Fruit fly (Drosophila melanogaster) whole organism, embryonic: ENCODE data around the gene Rpt6.
A peak's percentile ranks its signal among the peaks of the same experiment; 100 is the strongest.

Experiments
- Atf6 ChIP-seq: fragments of 200-800 bp; sonication (Bioruptor generic); IDR thresholded peaks from 2 replicates; pipeline ENCODE4 v1.3.6; 2022; ENCODE audit warnings: missing biosample characterization, missing genetic modification characterization
- CG10267 ChIP-seq: fragments of 200-800 bp; sonication (Bioruptor generic); optimal IDR thresholded peaks from 2 replicates; lab custom pipeline; 2018; ENCODE audit warnings: missing biosample characterization, mild to moderate bottlenecking, missing genetic modification characterization, moderate library complexity
- CG12219 ChIP-seq: fragments of 200-800 bp; sonication (Bioruptor generic); optimal IDR thresholded peaks from 3 replicates; lab custom pipeline; 2018; ENCODE audit warnings: missing biosample characterization, mild to moderate bottlenecking, missing genetic modification characterization
- CG12659 ChIP-seq: fragments of 200-800 bp; sonication (Bioruptor generic); optimal IDR thresholded peaks from 3 replicates; lab custom pipeline; 2017; ENCODE audit warnings: mild to moderate bottlenecking, missing biosample characterization, missing genetic modification reagents, missing genetic modification characterization
- CG12942 ChIP-seq: fragments of 200-800 bp; sonication (Bioruptor generic); optimal IDR thresholded peaks from 3 replicates; lab custom pipeline; 2016; ENCODE audit warnings: missing biosample characterization, missing genetic modification characterization
- CG13296 ChIP-seq: fragments of 200-800 bp; sonication (Bioruptor generic); optimal IDR thresholded peaks from 3 replicates; lab custom pipeline; 2018; ENCODE audit warnings: missing biosample characterization, mild to moderate bottlenecking, missing genetic modification characterization
- CG1792 ChIP-seq: fragments of 200-800 bp; sonication (Bioruptor generic); optimal IDR thresholded peaks from 2 replicates; lab custom pipeline; 2016; ENCODE audit warnings: missing biosample characterization, missing genetic modification characterization
- CG2120 ChIP-seq: fragments of 200-800 bp; sonication (Bioruptor generic); optimal IDR thresholded peaks from 3 replicates; lab custom pipeline; 2016; ENCODE audit warnings: missing biosample characterization, missing genetic modification characterization
- CG2712 ChIP-seq: fragments of 200-800 bp; optimal IDR thresholded peaks from 3 replicates; lab custom pipeline; 2019; ENCODE audit warnings: missing biosample characterization, mild to moderate bottlenecking, missing genetic modification characterization, moderate library complexity
- CG30431 ChIP-seq: fragments of 200-800 bp; sonication (Bioruptor generic); optimal IDR thresholded peaks from 2 replicates; lab custom pipeline; 2017; ENCODE audit warnings: missing biosample characterization, missing genetic modification characterization
- CG3065 ChIP-seq: fragments of 200-800 bp; sonication (Bioruptor generic); optimal IDR thresholded peaks from 2 replicates; lab custom pipeline; 2016; ENCODE audit warnings: missing biosample characterization, missing genetic modification characterization
- CG31365 ChIP-seq: fragments of 200-800 bp; sonication (Bioruptor generic); optimal IDR thresholded peaks from 2 replicates; lab custom pipeline; 2018; ENCODE audit warnings: missing biosample characterization, mild to moderate bottlenecking, missing genetic modification characterization
- CG3847 ChIP-seq: fragments of 200-800 bp; sonication (Bioruptor generic); IDR thresholded peaks from 2 replicates; pipeline ENCODE4 v1.3.6; 2022; ENCODE audit warnings: missing biosample characterization, missing genetic modification characterization
- CG42726 ChIP-seq: fragments of 200-800 bp; sonication (Bioruptor generic); IDR thresholded peaks from 2 replicates; pipeline ENCODE4 v1.3.6; 2022; ENCODE audit warnings: missing biosample characterization, missing genetic modification characterization; ENCODE audit not compliant: partially characterized antibody
- CG4424 ChIP-seq: fragments of 200-800 bp; sonication (Bioruptor generic); optimal IDR thresholded peaks from 3 replicates; lab custom pipeline; 2016; ENCODE audit warnings: missing biosample characterization, missing genetic modification characterization
- CG5245 ChIP-seq: fragments of 200-800 bp; sonication (Bioruptor generic); optimal IDR thresholded peaks from 3 replicates; lab custom pipeline; 2016; ENCODE audit warnings: missing biosample characterization, missing genetic modification characterization
- CG6175 ChIP-seq: fragments of 200-800 bp; sonication (Bioruptor generic); IDR thresholded peaks from 3 replicates; pipeline ENCODE4 v1.3.6; 2022; ENCODE audit warnings: missing biosample characterization, missing genetic modification characterization
- CG6254 ChIP-seq: fragments of 200-800 bp; sonication (Bioruptor generic); optimal IDR thresholded peaks from 3 replicates; lab custom pipeline; 2017; ENCODE audit warnings: mild to moderate bottlenecking, missing biosample characterization, missing genetic modification reagents, missing genetic modification characterization
- CG6272 ChIP-seq: fragments of 200-800 bp; sonication (Bioruptor generic); IDR thresholded peaks from 2 replicates; pipeline ENCODE4 v1.3.6; 2022; ENCODE audit warnings: missing biosample characterization, missing genetic modification characterization
- CG8924 ChIP-seq: fragments of 200-800 bp; optimal IDR thresholded peaks from 3 replicates; lab custom pipeline; 2019; ENCODE audit warnings: missing biosample characterization, mild to moderate bottlenecking, missing genetic modification characterization, moderate library complexity
- CoRest ChIP-seq: fragments of 200-800 bp; sonication (Bioruptor generic); optimal IDR thresholded peaks from 3 replicates; lab custom pipeline; 2018; ENCODE audit warnings: missing biosample characterization, mild to moderate bottlenecking, missing genetic modification characterization, moderate library complexity
- Doc3 ChIP-seq: fragments of 200-800 bp; sonication (Bioruptor generic); IDR thresholded peaks from 3 replicates; pipeline ENCODE4 v1.3.6; 2022; ENCODE audit warnings: missing biosample characterization, missing genetic modification characterization; ENCODE audit not compliant: partially characterized antibody
- E2f2 ChIP-seq: fragments of 200-800 bp; sonication (Bioruptor generic); IDR thresholded peaks from 2 replicates; pipeline ENCODE4 v1.3.6; 2022; ENCODE audit warnings: missing biosample characterization, missing genetic modification characterization
- Elba2 ChIP-seq: fragments of 200-800 bp; sonication (Bioruptor generic); optimal IDR thresholded peaks from 3 replicates; lab custom pipeline; 2016; ENCODE audit warnings: missing biosample characterization, missing genetic modification characterization
- Fer2 ChIP-seq: fragments of 200-800 bp; sonication (Bioruptor generic); optimal IDR thresholded peaks from 2 replicates; lab custom pipeline; 2018; ENCODE audit warnings: missing biosample characterization, mild to moderate bottlenecking, missing genetic modification characterization, moderate library complexity
- Hsf ChIP-seq: fragments of 200-800 bp; sonication (Bioruptor generic); optimal IDR thresholded peaks from 3 replicates; lab custom pipeline; 2016; ENCODE audit warnings: missing biosample characterization, missing genetic modification characterization
- Ssrp ChIP-seq: fragments of 200-800 bp; sonication (Bioruptor generic); optimal IDR thresholded peaks from 2 replicates; lab custom pipeline; 2018; ENCODE audit warnings: missing biosample characterization, mild to moderate bottlenecking, missing genetic modification characterization, moderate library complexity
- Usf ChIP-seq: fragments of 200-800 bp; sonication (Bioruptor generic); optimal IDR thresholded peaks from 2 replicates; lab custom pipeline; 2017; ENCODE audit warnings: missing genotype, missing biosample characterization, missing genetic modification characterization
- ash1 ChIP-seq: fragments of 200-800 bp; sonication (Bioruptor generic); optimal IDR thresholded peaks from 2 replicates; lab custom pipeline; 2018; ENCODE audit warnings: missing biosample characterization, mild to moderate bottlenecking, missing genetic modification characterization
- bbx ChIP-seq: fragments of 200-800 bp; sonication (Bioruptor generic); IDR thresholded peaks from 2 replicates; pipeline ENCODE4 v1.3.6; 2022; ENCODE audit warnings: missing biosample characterization, missing genetic modification characterization; ENCODE audit not compliant: partially characterized antibody
- cad ChIP-seq: fragments of >200 bp; optimal IDR thresholded peaks from 2 replicates; lab custom pipeline; 2017; ENCODE audit warnings: missing biosample characterization, missing genetic modification characterization
- chn ChIP-seq: fragments of 200-800 bp; sonication (Bioruptor generic); optimal IDR thresholded peaks from 2 replicates; lab custom pipeline; 2016; ENCODE audit warnings: missing biosample characterization, missing genetic modification characterization
- corto ChIP-seq: fragments of 200-800 bp; sonication (Bioruptor generic); optimal IDR thresholded peaks from 2 replicates; lab custom pipeline; 2016; ENCODE audit warnings: missing biosample characterization, mild to moderate bottlenecking, missing genetic modification characterization, moderate library complexity
- da ChIP-seq: fragments of 200-800 bp; sonication (Bioruptor generic); optimal IDR thresholded peaks from 2 replicates; lab custom pipeline; 2016; ENCODE audit warnings: missing biosample characterization, missing genetic modification characterization
- disco-r ChIP-seq: fragments of 200-800 bp; sonication (Bioruptor generic); optimal IDR thresholded peaks from 2 replicates; lab custom pipeline; 2016; ENCODE audit warnings: missing biosample characterization, missing genetic modification characterization
- fru ChIP-seq: fragments of >200 bp; optimal IDR thresholded peaks from 2 replicates; lab custom pipeline; 2017
- gcm ChIP-seq: fragments of 200-800 bp; sonication (Bioruptor generic); optimal IDR thresholded peaks from 2 replicates; lab custom pipeline; 2019; ENCODE audit warnings: missing biosample characterization, mild to moderate bottlenecking, missing genetic modification characterization, moderate library complexity
- grau ChIP-seq: fragments of 200-800 bp; optimal IDR thresholded peaks from 3 replicates; lab custom pipeline; 2019; ENCODE audit warnings: missing biosample characterization, mild to moderate bottlenecking, missing genetic modification characterization, moderate library complexity
- inv ChIP-seq: fragments of 200-800 bp; sonication (Bioruptor generic); IDR thresholded peaks from 2 replicates; pipeline ENCODE4 v1.3.6; 2022; ENCODE audit warnings: missing biosample characterization, missing genetic modification characterization; ENCODE audit not compliant: partially characterized antibody
- jing ChIP-seq: fragments of 200-800 bp; sonication (Bioruptor generic); optimal IDR thresholded peaks from 2 replicates; lab custom pipeline; 2018; ENCODE audit warnings: missing biosample characterization, mild to moderate bottlenecking, missing genetic modification characterization
- lab ChIP-seq: fragments of 200-800 bp; sonication (Bioruptor generic); optimal IDR thresholded peaks from 3 replicates; lab custom pipeline; 2017; ENCODE audit warnings: missing biosample characterization, missing genetic modification characterization, mild to moderate bottlenecking, moderate library complexity, missing genetic modification reagents
- mam ChIP-seq: fragments of 200-800 bp; sonication (Bioruptor generic); optimal IDR thresholded peaks from 3 replicates; lab custom pipeline; 2016; ENCODE audit warnings: missing biosample characterization, missing genetic modification characterization
- mld ChIP-seq: fragments of 200-800 bp; sonication (Bioruptor generic); IDR thresholded peaks from 3 replicates; pipeline ENCODE4 v1.3.6; 2022; ENCODE audit warnings: missing biosample characterization, missing genetic modification characterization; ENCODE audit not compliant: partially characterized antibody
- nerfin-2 ChIP-seq: fragments of 200-800 bp; sonication (Bioruptor generic); IDR thresholded peaks from 2 replicates; pipeline ENCODE4 v1.3.6; 2022; ENCODE audit warnings: missing biosample characterization, missing genetic modification characterization; ENCODE audit not compliant: partially characterized antibody
- onecut ChIP-seq: fragments of 200-800 bp; sonication (Bioruptor generic); IDR thresholded peaks from 2 replicates; pipeline ENCODE4 v1.3.6; 2022; ENCODE audit warnings: missing biosample characterization, missing genetic modification characterization
- repo ChIP-seq: fragments of 200-800 bp; sonication (Bioruptor generic); optimal IDR thresholded peaks from 2 replicates; lab custom pipeline; 2016; ENCODE audit warnings: missing biosample characterization, missing genetic modification characterization
- run ChIP-seq: fragments of 200-800 bp; sonication (Bioruptor generic); optimal IDR thresholded peaks from 3 replicates; lab custom pipeline; 2018; ENCODE audit warnings: missing biosample characterization, mild to moderate bottlenecking, missing genetic modification characterization
- ssp ChIP-seq: fragments of 200-800 bp; sonication (Bioruptor generic); IDR thresholded peaks from 2 replicates; pipeline ENCODE4 v1.3.6; 2022; ENCODE audit warnings: missing biosample characterization, missing genetic modification characterization
- tup ChIP-seq: fragments of 200-800 bp; sonication (Bioruptor generic); optimal IDR thresholded peaks from 2 replicates; lab custom pipeline; 2016; ENCODE audit warnings: missing biosample characterization, mild to moderate bottlenecking, missing genetic modification characterization, moderate library complexity
- vnd ChIP-seq: fragments of 200-800 bp; sonication (Bioruptor generic); IDR thresholded peaks from 3 replicates; pipeline ENCODE4 v1.3.6; 2022; ENCODE audit warnings: missing biosample characterization, missing genetic modification characterization; ENCODE audit not compliant: partially characterized antibody

The Rpt6 gene

dm6 chrX:21345036-21345500, 29.2 kb downstream of the Rpt6 start, which contains the start of gene dod (continued):
- TF ChIP-seq CG3847 (GFP tag; lab: Robert Waterston, UW) (peak; percentile 72), fru (lab: Kevin White, UChicago) (no peak), grau (tag; lab: Kevin White, UChicago) (peak; percentile 60), lab (GFP tag; lab: Kevin White, UChicago) (no peak), da (GFP tag; lab: Kevin White, UChicago) (no peak), CG4424 (peak; percentile 15), Atf6 (GFP tag; lab: Robert Waterston, UW) (no peak), gcm (GFP tag; lab: Kevin White, UChicago) (peak; percentile 11), Hsf (GFP tag; lab: Kevin White, UChicago) (peak; percentile 30), CG2120 (GFP tag; lab: Kevin White, UChicago) (peak; percentile 72), CG12219 (GFP tag; lab: Kevin White, UChicago) (peak; percentile 37), CoRest (peak; percentile 64), Usf (GFP tag; lab: Kevin White, UChicago) (peak; percentile 6), mld (GFP tag; lab: Robert Waterston, UW) (peak; percentile 69; the same call in 1 of the 3 replicates), CG12942 (GFP tag; lab: Kevin White, UChicago) (peak; percentile 47), CG13296 (GFP tag; lab: Kevin White, UChicago) (peak; percentile 24), Elba2 (GFP tag; lab: Kevin White, UChicago) (no peak), run (tag; lab: Kevin White, UChicago) (peak; percentile 29), ssp (GFP tag; lab: Robert Waterston, UW) (no peak), Ssrp (tag; lab: Kevin White, UChicago) (peak; percentile 16), inv (peak; percentile 69), repo (GFP tag; lab: Kevin White, UChicago) (no peak), CG12659 (GFP tag; lab: Kevin White, UChicago) (peak; percentile 83), CG30431 (GFP tag; lab: Kevin White, UChicago) (no peak), CG6175 (no peak), Doc3 (GFP tag; lab: Robert Waterston, UW) (peak; percentile 51; the same call in 2 of the 3 replicates), bbx (peak; percentile 83), CG3065 (GFP tag; lab: Kevin White, UChicago) (peak; percentile 9), CG6254 (no peak), Fer2 (tag; lab: Kevin White, UChicago) (no peak), CG10267 (peak; percentile 59), corto (no peak), CG8924 (tag; lab: Kevin White, UChicago) (peak; percentile 43), CG31365 (no peak), ash1 (GFP tag; lab: Kevin White, UChicago) (no peak), jing (no peak), disco-r (GFP tag; lab: Kevin White, UChicago) (no peak), onecut (peak; percentile 87), tup (no peak), vnd (GFP tag; lab: Robert Waterston, UW) (peak; percentile 54; the same call in 2 of the 3 replicates), CG5245 (GFP tag; lab: Kevin White, UChicago) (no peak), CG42726 (peak; percentile 83; the same call in 1 of the 2 replicates), CG2712 (tag; lab: Kevin White, UChicago) (peak; percentile 48), CG1792 (GFP tag; lab: Kevin White, UChicago) (peak; percentile 25), CG6272 (GFP tag; lab: Robert Waterston, UW) (peak; percentile 45; the same call in 1 of the 2 replicates), cad (GFP tag; lab: Kevin White, UChicago) (no peak), nerfin-2 (peak; percentile 70), mam (GFP tag; lab: Kevin White, UChicago) (peak; percentile 62), E2f2 (peak; percentile 54), chn (GFP tag; lab: Kevin White, UChicago) (peak; percentile 13)
